Worm (Caenorhabditis elegans) whole organism, mixed stage, embryonic: ENCODE data around the gene T24D5.6.

Experiments
- M03D4.4 ChIP-seq: sonication (generic microtip); optimal IDR thresholded peaks from 2 replicates; lab custom pipeline; 2017; ENCODE audit warnings: mild to moderate bottlenecking, missing genetic modification characterization, missing compliant biosample characterization
- bed-3 ChIP-seq: fragments of 200-800 bp; sonication (Bioruptor generic); optimal IDR thresholded peaks from 3 replicates; lab custom pipeline; 2018; ENCODE audit warnings: mild to moderate bottlenecking, missing genetic modification characterization, moderate library complexity, missing compliant biosample characterization
- blmp-1 ChIP-seq: fragments of 150-350 bp; optimal IDR thresholded peaks from 2 replicates; lab custom pipeline; 2014; ENCODE audit warnings: missing biosample characterization, missing genetic modification characterization
- ceh-39 ChIP-seq: fragments of 150-350 bp; optimal IDR thresholded peaks from 2 replicates; lab custom pipeline; 2014; ENCODE audit warnings: missing biosample characterization, missing genetic modification characterization
- ceh-43 ChIP-seq: fragments of 200-800 bp; sonication (Bioruptor generic); optimal IDR thresholded peaks from 2 replicates; lab custom pipeline; 2018; ENCODE audit warnings: mild to moderate bottlenecking, missing genetic modification characterization, moderate library complexity, missing compliant biosample characterization
- ceh-83 ChIP-seq: fragments of 200-800 bp; sonication (Bioruptor generic); optimal IDR thresholded peaks from 2 replicates; lab custom pipeline; 2018; ENCODE audit warnings: mild to moderate bottlenecking, missing genetic modification characterization, missing compliant biosample characterization
- ces-1 ChIP-seq: fragments of 150-350 bp; optimal IDR thresholded peaks from 2 replicates; lab custom pipeline; 2014; ENCODE audit warnings: missing biosample characterization, missing genetic modification reagents, missing genetic modification characterization
- cnd-1 ChIP-seq: fragments of 200-800 bp; sonication (Bioruptor generic); optimal IDR thresholded peaks from 2 replicates; lab custom pipeline; 2018; ENCODE audit warnings: mild to moderate bottlenecking, missing genetic modification characterization, missing compliant biosample characterization
- drap-1 ChIP-seq: fragments of 200-800 bp; sonication (Bioruptor generic); optimal IDR thresholded peaks from 3 replicates; lab custom pipeline; 2018; ENCODE audit warnings: mild to moderate bottlenecking, missing genetic modification characterization, missing compliant biosample characterization
- elt-1 ChIP-seq: sonication (generic microtip); optimal IDR thresholded peaks from 2 replicates; lab custom pipeline; 2017; ENCODE audit warnings: missing genetic modification characterization, mild to moderate bottlenecking, missing compliant biosample characterization, antibody characterized with exemption, moderate library complexity, borderline replicate concordance; ENCODE audit not compliant: insufficient read depth
- elt-3 ChIP-seq: fragments of 150-350 bp; optimal IDR thresholded peaks from 2 replicates; lab custom pipeline; 2014; ENCODE audit warnings: missing biosample characterization, missing genetic modification characterization
- flh-1 ChIP-seq: fragments of 200-800 bp; sonication (Bioruptor generic); optimal IDR thresholded peaks from 2 replicates; lab custom pipeline; 2018; ENCODE audit warnings: mild to moderate bottlenecking, missing genetic modification characterization, moderate library complexity, missing compliant biosample characterization
- ham-2 ChIP-seq: fragments of 200-800 bp; sonication (Bioruptor generic); optimal IDR thresholded peaks from 2 replicates; lab custom pipeline; 2018; ENCODE audit warnings: mild to moderate bottlenecking, missing genetic modification characterization, missing compliant biosample characterization
- hlh-1 ChIP-seq: fragments of 150-350 bp; optimal IDR thresholded peaks from 2 replicates; lab custom pipeline; 2014; ENCODE audit warnings: missing biosample characterization, missing genetic modification reagents, missing genetic modification characterization
- lin-13 ChIP-seq: fragments of 150-350 bp; optimal IDR thresholded peaks from 2 replicates; lab custom pipeline; 2014; ENCODE audit warnings: missing biosample characterization, missing genetic modification characterization
- lin-32 ChIP-seq: fragments of 200-800 bp; sonication (Bioruptor generic); optimal IDR thresholded peaks from 2 replicates; lab custom pipeline; 2018; ENCODE audit warnings: mild to moderate bottlenecking, missing genetic modification characterization, missing compliant biosample characterization
- lsy-2 ChIP-seq: fragments of 150-350 bp; optimal IDR thresholded peaks from 2 replicates; lab custom pipeline; 2014; ENCODE audit warnings: missing biosample characterization, missing genetic modification characterization
- mab-5 ChIP-seq: fragments of 150-350 bp; optimal IDR thresholded peaks from 2 replicates; lab custom pipeline; 2014; ENCODE audit warnings: missing biosample characterization, missing genetic modification characterization
- mep-1 ChIP-seq: fragments of 150-350 bp; optimal IDR thresholded peaks from 2 replicates; lab custom pipeline; 2017; ENCODE audit warnings: missing biosample characterization, missing genetic modification reagents, missing genetic modification characterization, inconsistent platforms
- mls-2 ChIP-seq: sonication (generic microtip); optimal IDR thresholded peaks from 2 replicates; lab custom pipeline; 2016; ENCODE audit warnings: mild to moderate bottlenecking, missing genetic modification characterization, moderate library complexity, missing compliant biosample characterization
- nhr-12 ChIP-seq: fragments of 150-350 bp; optimal IDR thresholded peaks from 2 replicates; lab custom pipeline; 2014; ENCODE audit warnings: missing biosample characterization, missing genetic modification characterization
- nhr-2 ChIP-seq: fragments of 150-350 bp; optimal IDR thresholded peaks from 2 replicates; lab custom pipeline; 2014; ENCODE audit warnings: missing biosample characterization, missing genetic modification characterization
- nhr-237 ChIP-seq: fragments of 150-350 bp; optimal IDR thresholded peaks from 2 replicates; lab custom pipeline; 2014; ENCODE audit warnings: missing biosample characterization, missing genetic modification characterization
- nhr-28 ChIP-seq: fragments of 150-350 bp; optimal IDR thresholded peaks from 2 replicates; lab custom pipeline; 2014; ENCODE audit warnings: missing biosample characterization, missing genetic modification characterization
- nhr-76 ChIP-seq: sonication (generic microtip); optimal IDR thresholded peaks from 2 replicates; lab custom pipeline; 2017; ENCODE audit warnings: missing biosample characterization, missing genetic modification characterization
- pha-4 ChIP-seq: fragments of 150-350 bp; optimal IDR thresholded peaks from 2 replicates; lab custom pipeline; 2018; ENCODE audit warnings: missing biosample characterization, missing genetic modification reagents, missing genetic modification characterization
- sem-2 ChIP-seq: fragments of 200-800 bp; sonication (Bioruptor generic); optimal IDR thresholded peaks from 2 replicates; lab custom pipeline; 2018; ENCODE audit warnings: mild to moderate bottlenecking, missing genetic modification characterization, missing compliant biosample characterization
- snpc-4 ChIP-seq: fragments of 150-350 bp; optimal IDR thresholded peaks from 2 replicates; lab custom pipeline; 2014; ENCODE audit warnings: missing biosample characterization, missing genetic modification characterization
- sptf-1 ChIP-seq: sonication (generic microtip); optimal IDR thresholded peaks from 2 replicates; lab custom pipeline; 2017; ENCODE audit warnings: mild to moderate bottlenecking, missing genetic modification characterization, moderate library complexity, missing compliant biosample characterization
- tbx-8 ChIP-seq: fragments of 200-800 bp; sonication (Bioruptor generic); optimal IDR thresholded peaks from 2 replicates; lab custom pipeline; 2018; ENCODE audit warnings: mild to moderate bottlenecking, missing genetic modification characterization, moderate library complexity, missing compliant biosample characterization
- unc-120 ChIP-seq: sonication (generic microtip); optimal IDR thresholded peaks from 2 replicates; lab custom pipeline; 2017; ENCODE audit warnings: missing genetic modification characterization, missing compliant biosample characterization; ENCODE audit not compliant: poor library complexity, severe bottlenecking
- unc-39 ChIP-seq: fragments of 150-350 bp; optimal IDR thresholded peaks from 2 replicates; lab custom pipeline; 2014; ENCODE audit warnings: missing biosample characterization, missing genetic modification characterization
- unc-62 ChIP-seq: fragments of 150-350 bp; optimal IDR thresholded peaks from 2 replicates; lab custom pipeline; 2014; ENCODE audit warnings: missing biosample characterization, missing genetic modification reagents, missing genetic modification characterization
- ztf-11 ChIP-seq: fragments of 150-350 bp; optimal IDR thresholded peaks from 2 replicates; lab custom pipeline; 2014; ENCODE audit warnings: missing biosample characterization, missing genetic modification characterization

Gene T24D5.6

DNA sequence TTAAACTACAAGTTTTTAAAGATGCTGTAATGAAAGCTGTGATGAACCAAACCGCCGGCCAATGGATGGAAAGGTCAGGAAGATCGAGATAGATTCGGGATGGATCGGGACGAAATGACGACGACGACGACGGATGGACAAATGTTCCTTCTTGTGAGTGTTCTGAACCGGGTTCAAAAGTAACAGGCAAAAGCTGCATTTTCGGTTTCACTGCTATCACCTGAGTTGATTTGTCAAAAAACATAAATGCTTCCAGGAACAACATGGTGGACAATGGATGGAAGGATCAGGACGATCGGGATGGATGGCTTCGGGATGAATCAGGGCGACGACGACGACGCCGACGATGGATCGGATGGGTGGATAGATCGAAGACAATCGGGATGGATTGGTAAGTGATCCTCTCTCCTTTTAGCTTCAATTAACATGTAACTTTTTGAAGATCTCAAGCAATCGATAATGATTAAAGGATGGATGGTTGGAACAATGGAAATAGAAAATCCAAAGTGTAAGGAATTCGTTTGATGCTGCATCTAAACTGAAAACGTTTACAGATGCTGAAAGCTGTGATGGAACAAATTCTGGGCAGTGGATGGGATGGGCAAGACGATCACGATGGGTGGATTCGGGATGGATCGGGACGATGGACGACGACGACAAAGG lies at the start of gene T24D5.6, which contains the start of gene R09A8.9:
Gene T24D5.6, plus strand, starts transcription at position 301 of the 663 bp plus-strand sequence.
Gene R09A8.9, plus strand, starts transcription at position 613 of the 663 bp plus-strand sequence.
- TF ChIP-seq lin-32 (GFP tag; lab: Kevin White, UChicago) (no peak), lin-13 (tag; lab: Kevin White, UChicago) (no peak), snpc-4 (tag; lab: Kevin White, UChicago) (no peak)

DNA sequence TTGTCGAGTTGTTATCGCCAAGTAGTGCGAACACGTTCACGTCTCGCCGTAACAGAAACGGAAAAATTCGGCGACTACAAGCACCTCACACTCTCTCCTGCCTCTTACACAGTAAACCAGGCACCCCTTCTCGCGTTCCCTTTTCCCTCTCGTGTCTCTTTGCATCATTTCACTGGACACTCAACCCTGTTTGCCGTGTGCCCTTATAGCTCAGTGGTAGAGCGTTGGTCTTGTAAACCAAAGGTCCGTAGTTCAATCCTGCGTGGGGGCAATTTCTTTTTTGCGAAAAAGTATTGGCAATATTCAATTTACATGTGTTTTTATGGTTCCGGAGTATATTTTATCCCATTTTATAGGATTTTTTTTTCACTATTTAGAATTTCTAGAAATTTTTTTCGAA lies 39.8 kb upstream of the T24D5.6 start:
- TF ChIP-seq mls-2 (tag; lab: Kevin White, UChicago) = peak; percentile 95
- peak; percentile 85 for TF ChIP-seq lin-32 (GFP tag; lab: Kevin White, UChicago)
- no peak for TF ChIP-seq elt-1 (tag; lab: Kevin White, UChicago)
- peak; percentile 94 for TF ChIP-seq drap-1 (GFP tag; lab: Kevin White, UChicago)
- TF ChIP-seq ces-1 (GFP tag; lab: Kevin White, UChicago) = peak; percentile 61
- peak; percentile 86 for TF ChIP-seq bed-3 (GFP tag; lab: Kevin White, UChicago)
- peak; percentile 8 for TF ChIP-seq nhr-12
- peak; percentile 92 for TF ChIP-seq ceh-83 (GFP tag; lab: Kevin White, UChicago)
- peak; percentile 56 for TF ChIP-seq unc-62 (GFP tag; lab: Kevin White, UChicago)
- TF ChIP-seq mep-1 (tag; lab: Kevin White, UChicago) = peak; percentile 69
- no peak for TF ChIP-seq mab-5
- peak; percentile 5 for TF ChIP-seq nhr-237 (tag; lab: Kevin White, UChicago)
- TF ChIP-seq tbx-8 (GFP tag; lab: Kevin White, UChicago) = peak; percentile 76
- TF ChIP-seq sem-2 = peak; percentile 85
- no peak for TF ChIP-seq nhr-76 (tag; lab: Kevin White, UChicago)
- TF ChIP-seq ztf-11 = no peak
- peak; percentile 94 for TF ChIP-seq M03D4.4 (tag; lab: Kevin White, UChicago)
- peak; percentile 34 for TF ChIP-seq hlh-1 (tag; lab: Kevin White, UChicago)
- TF ChIP-seq pha-4 (tag; lab: Kevin White, UChicago) = peak; percentile 69
- peak; percentile 77 for TF ChIP-seq lin-13 (tag; lab: Kevin White, UChicago)
- TF ChIP-seq nhr-28 (tag; lab: Kevin White, UChicago) = peak; percentile 51
- peak; percentile 93 for TF ChIP-seq unc-120 (tag; lab: Kevin White, UChicago)
- no peak for TF ChIP-seq elt-3 (tag; lab: Kevin White, UChicago)
- peak; percentile 76 for TF ChIP-seq flh-1
- peak; percentile 89 for TF ChIP-seq ham-2 (GFP tag; lab: Kevin White, UChicago)
- TF ChIP-seq ceh-39 = peak; percentile 9
- TF ChIP-seq ceh-43 = peak; percentile 87
- TF ChIP-seq lsy-2 (tag; lab: Kevin White, UChicago) = peak; percentile 31
- peak; percentile 94 for TF ChIP-seq cnd-1 (tag; lab: Kevin White, UChicago)
- TF ChIP-seq unc-39 (tag; lab: Kevin White, UChicago) = no peak
- peak; percentile 97 for TF ChIP-seq sptf-1 (tag; lab: Kevin White, UChicago)
- TF ChIP-seq blmp-1 (tag; lab: Kevin White, UChicago) = no peak
- TF ChIP-seq, all 35 proteins: peak for 25

DNA sequence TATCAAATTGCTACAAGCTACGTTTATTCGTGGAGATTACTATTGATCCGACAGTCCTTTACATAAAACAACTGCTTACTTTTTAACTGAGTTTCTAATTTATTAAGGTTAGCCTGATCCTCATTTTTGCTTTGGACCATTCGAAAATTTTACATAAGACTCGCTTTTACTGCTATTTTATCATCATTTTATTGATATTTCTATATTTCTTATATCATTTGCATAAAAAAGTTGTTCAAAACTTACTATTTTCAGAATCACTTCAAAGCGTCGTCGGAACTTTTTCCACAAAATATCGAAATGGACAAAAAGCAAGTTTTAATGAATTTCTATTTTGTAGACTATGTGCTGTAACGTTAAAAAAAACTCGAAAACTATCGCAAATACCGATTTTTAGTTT lies 28.9 kb upstream of the T24D5.6 start, which contains the start of gene T24D5.1:
Gene T24D5.1, plus strand, starts transcription at position 301 of the 400 bp plus-strand sequence.
- TF ChIP-seq unc-62 (GFP tag; lab: Kevin White, UChicago) = no peak
- no peak for TF ChIP-seq ceh-39
- no peak for TF ChIP-seq mep-1 (tag; lab: Kevin White, UChicago)
- no peak for TF ChIP-seq cnd-1 (tag; lab: Kevin White, UChicago)
- no peak for TF ChIP-seq ces-1 (GFP tag; lab: Kevin White, UChicago)
- no peak for TF ChIP-seq mls-2 (tag; lab: Kevin White, UChicago)
- TF ChIP-seq bed-3 (GFP tag; lab: Kevin White, UChicago) = no peak
- no peak for TF ChIP-seq tbx-8 (GFP tag; lab: Kevin White, UChicago)
- TF ChIP-seq lin-32 (GFP tag; lab: Kevin White, UChicago) = no peak
- TF ChIP-seq snpc-4 (tag; lab: Kevin White, UChicago) = no peak
- TF ChIP-seq unc-39 (tag; lab: Kevin White, UChicago) = no peak
- TF ChIP-seq M03D4.4 (tag; lab: Kevin White, UChicago) = no peak
- no peak for TF ChIP-seq elt-3 (tag; lab: Kevin White, UChicago)
- no peak for TF ChIP-seq elt-1 (tag; lab: Kevin White, UChicago)
- TF ChIP-seq nhr-2 = no peak
- no peak for TF ChIP-seq ztf-11
- no peak for TF ChIP-seq mab-5
